Worm (Caenorhabditis elegans) whole organism, young adult: ENCODE results near the gene R06B9.5.

Source experiments
- B0019.2 ChIP-seq: fragments of 200-800 bp; sonication (Bioruptor generic); conservative IDR thresholded peaks from 2 replicates; pipeline ENCODE4 v1.3.6; 2022; ENCODE audit warnings: missing genetic modification reagents, missing genetic modification characterization, missing compliant biosample characterization
- B0261.1 ChIP-seq: sonication (generic microtip); optimal IDR thresholded peaks from 2 replicates; lab custom pipeline; 2016; ENCODE audit warnings: mild to moderate bottlenecking, missing genetic modification characterization, moderate library complexity, missing compliant biosample characterization
- B0336.3 ChIP-seq: fragments of 200-800 bp; sonication (Bioruptor generic); IDR thresholded peaks from 2 replicates; pipeline ENCODE4 v1.3.6; 2022; ENCODE audit warnings: missing genetic modification characterization, missing compliant biosample characterization
- F22D6.2 ChIP-seq: sonication (generic microtip); optimal IDR thresholded peaks from 2 replicates; lab custom pipeline; 2016; ENCODE audit warnings: mild to moderate bottlenecking, missing genetic modification characterization, missing compliant biosample characterization
- F52B5.7 ChIP-seq: sonication (generic microtip); optimal IDR thresholded peaks from 2 replicates; lab custom pipeline; 2016; ENCODE audit warnings: mild to moderate bottlenecking, missing genetic modification characterization, missing compliant biosample characterization
- F57C9.4 ChIP-seq: sonication (generic microtip); optimal IDR thresholded peaks from 2 replicates; lab custom pipeline; 2017; ENCODE audit warnings: mild to moderate bottlenecking, missing genetic modification characterization, missing compliant biosample characterization
- K11D2.4 ChIP-seq: fragments of 200-800 bp; sonication (Bioruptor generic); IDR thresholded peaks from 2 replicates; pipeline ENCODE4 v1.3.6; 2022; ENCODE audit warnings: missing genetic modification reagents, missing genetic modification characterization, missing compliant biosample characterization
- T26A5.8 ChIP-seq: sonication (generic microtip); optimal IDR thresholded peaks from 2 replicates; lab custom pipeline; 2016; ENCODE audit warnings: missing genetic modification characterization, missing compliant biosample characterization
- Y67H2A.10 ChIP-seq: fragments of 200-800 bp; sonication (Bioruptor generic); conservative IDR thresholded peaks from 2 replicates; pipeline ENCODE4 v1.3.6; 2022; ENCODE audit warnings: missing genetic modification reagents, missing genetic modification characterization, missing compliant biosample characterization
- ZK185.1 ChIP-seq: sonication (generic microtip); optimal IDR thresholded peaks from 2 replicates; lab custom pipeline; 2016; ENCODE audit warnings: mild to moderate bottlenecking, missing genetic modification characterization, missing compliant biosample characterization; ENCODE audit not compliant: poor library complexity, severe bottlenecking
- ama-1 ChIP-seq, 3 experiments: fragments of 150-350 bp in 1 of 3; sonication (generic microtip) in 2 of 3; optimal IDR thresholded peaks; 2 replicates each; lab custom pipeline; 2014 to 2018; ENCODE audit warnings: missing biosample characterization in 2 of 3, missing genetic modification characterization in 2 of 3, missing genetic modification reagents in 2 of 3
- attf-3 ChIP-seq: fragments of 200-800 bp; sonication (Bioruptor generic); conservative IDR thresholded peaks from 2 replicates; pipeline ENCODE4 v1.3.6; 2022; ENCODE audit warnings: missing genetic modification reagents, missing genetic modification characterization, missing compliant biosample characterization
- attf-5 ChIP-seq: fragments of 200-800 bp; sonication (Bioruptor generic); optimal IDR thresholded peaks from 2 replicates; lab custom pipeline; 2018; ENCODE audit warnings: mild to moderate bottlenecking, missing genetic modification characterization, missing compliant biosample characterization
- ccch-3 ChIP-seq: fragments of 200-800 bp; sonication (Bioruptor generic); optimal IDR thresholded peaks from 2 replicates; lab custom pipeline; 2018; ENCODE audit warnings: mild to moderate bottlenecking, missing genetic modification characterization, missing compliant biosample characterization
- ceh-100 ChIP-seq: fragments of 200-800 bp; sonication (Bioruptor generic); IDR thresholded peaks from 2 replicates; pipeline ENCODE4 v1.3.6; 2022; ENCODE audit warnings: missing genetic modification reagents, missing genetic modification characterization, missing compliant biosample characterization
- ceh-27 ChIP-seq: fragments of 200-800 bp; sonication (Bioruptor generic); optimal IDR thresholded peaks from 2 replicates; lab custom pipeline; 2018; ENCODE audit warnings: mild to moderate bottlenecking, missing genetic modification characterization, moderate library complexity, missing compliant biosample characterization
- ceh-58 ChIP-seq: fragments of 200-800 bp; sonication (Bioruptor generic); IDR thresholded peaks from 2 replicates; pipeline ENCODE4 v1.3.6; 2022; ENCODE audit warnings: missing genetic modification characterization, missing compliant biosample characterization
- chd-7 ChIP-seq: sonication (generic microtip); optimal IDR thresholded peaks from 2 replicates; lab custom pipeline; 2016; ENCODE audit warnings: mild to moderate bottlenecking, missing genetic modification characterization, moderate library complexity, missing compliant biosample characterization
- dox-1 ChIP-seq: fragments of 200-800 bp; sonication (Bioruptor generic); IDR thresholded peaks from 2 replicates; pipeline ENCODE4 v1.3.6; 2022; ENCODE audit warnings: missing genetic modification reagents, missing genetic modification characterization, missing compliant biosample characterization
- fkh-3 ChIP-seq: sonication (generic microtip); optimal IDR thresholded peaks from 2 replicates; lab custom pipeline; 2016; ENCODE audit warnings: mild to moderate bottlenecking, missing genetic modification characterization, missing compliant biosample characterization
- hmg-20 ChIP-seq: fragments of 200-800 bp; sonication (Bioruptor generic); IDR thresholded peaks from 2 replicates; pipeline ENCODE4 v1.3.6; 2022; ENCODE audit warnings: missing genetic modification reagents, missing genetic modification characterization, missing compliant biosample characterization
- let-526 ChIP-seq: fragments of 200-800 bp; sonication (Bioruptor generic); IDR thresholded peaks from 2 replicates; pipeline ENCODE4 v1.3.6; 2022; ENCODE audit warnings: missing genetic modification reagents, missing genetic modification characterization, missing compliant biosample characterization
- let-607 ChIP-seq, 2 experiments: fragments of 200-800 bp in 1 of 2; sonication (Bioruptor generic) in 1 of 2; sonication (generic microtip) in 1 of 2; optimal IDR thresholded peaks; 2 replicates each; lab custom pipeline; 2016 to 2018; ENCODE audit warnings: mild to moderate bottlenecking in 2 of 2, missing compliant biosample characterization in 2 of 2, missing genetic modification characterization in 2 of 2, moderate library complexity in 2 of 2, missing genotype in 1 of 2
- lin-35 ChIP-seq, 3 experiments: fragments of 150-350 bp in 2 of 3; sonication (generic microtip) in 1 of 3; optimal IDR thresholded peaks; 2 replicates each; lab custom pipeline; 2014 to 2018; ENCODE audit warnings: missing biosample characterization in 3 of 3, missing genetic modification characterization in 3 of 3, missing genetic modification reagents in 3 of 3
- lin-40 ChIP-seq: sonication (generic microtip); optimal IDR thresholded peaks from 2 replicates; lab custom pipeline; 2016; ENCODE audit warnings: missing genetic modification characterization, mild to moderate bottlenecking, missing compliant biosample characterization, missing genotype, missing genetic modification reagents
- lir-1 ChIP-seq: fragments of 200-800 bp; sonication (Bioruptor generic); conservative IDR thresholded peaks from 2 replicates; pipeline ENCODE4 v1.3.6; 2022; ENCODE audit warnings: missing genetic modification reagents, missing genetic modification characterization, missing compliant biosample characterization
- madf-10 ChIP-seq: sonication (generic microtip); optimal IDR thresholded peaks from 2 replicates; lab custom pipeline; 2016; ENCODE audit warnings: mild to moderate bottlenecking, missing genetic modification characterization, missing compliant biosample characterization
- madf-6 ChIP-seq: fragments of 200-800 bp; sonication (Bioruptor generic); IDR thresholded peaks from 2 replicates; pipeline ENCODE4 v1.3.6; 2022; ENCODE audit warnings: missing genetic modification reagents, missing genetic modification characterization, missing compliant biosample characterization
- madf-8 ChIP-seq: fragments of 200-800 bp; sonication (Bioruptor generic); conservative IDR thresholded peaks from 2 replicates; pipeline ENCODE4 v1.3.6; 2022; ENCODE audit warnings: missing genetic modification reagents, missing genetic modification characterization, missing compliant biosample characterization
- mel-28 ChIP-seq: sonication (generic microtip); optimal IDR thresholded peaks from 2 replicates; lab custom pipeline; 2016; ENCODE audit warnings: borderline replicate concordance, mild to moderate bottlenecking, missing genetic modification characterization, missing compliant biosample characterization
- nfya-2 ChIP-seq: fragments of 200-800 bp; sonication (Bioruptor generic); IDR thresholded peaks from 2 replicates; pipeline ENCODE4 v1.3.6; 2022; ENCODE audit warnings: missing genetic modification reagents, missing genetic modification characterization, missing compliant biosample characterization
- nfyb-1 ChIP-seq: fragments of 200-800 bp; sonication (Bioruptor generic); IDR thresholded peaks from 2 replicates; pipeline ENCODE4 v1.3.6; 2022; ENCODE audit warnings: missing genetic modification reagents, missing genetic modification characterization, missing compliant biosample characterization
- nhr-27 ChIP-seq: fragments of 200-800 bp; sonication (Bioruptor generic); optimal IDR thresholded peaks from 2 replicates; lab custom pipeline; 2018; ENCODE audit warnings: mild to moderate bottlenecking, missing genetic modification characterization, moderate library complexity, missing compliant biosample characterization
- nhr-80 ChIP-seq: sonication (generic microtip); optimal IDR thresholded peaks from 2 replicates; lab custom pipeline; 2016; ENCODE audit warnings: missing genetic modification characterization, missing compliant biosample characterization
- sdz-38 ChIP-seq: sonication (generic microtip); optimal IDR thresholded peaks from 2 replicates; lab custom pipeline; 2016; ENCODE audit warnings: missing genotype, missing genetic modification characterization, missing compliant biosample characterization
- snpc-3.4 ChIP-seq: sonication (generic microtip); optimal IDR thresholded peaks from 2 replicates; lab custom pipeline; 2017; ENCODE audit warnings: missing genetic modification characterization, mild to moderate bottlenecking, missing compliant biosample characterization, antibody characterized with exemption, moderate library complexity, missing genotype, missing genetic modification reagents
- snpc-4 ChIP-seq, 5 experiments: fragments of 150-350 bp in 1 of 5; sonication (generic microtip) in 4 of 5; optimal IDR thresholded peaks; 2 replicates each; lab custom pipeline; 2014 to 2018; ENCODE audit warnings: missing genetic modification characterization in 5 of 5, missing biosample characterization in 3 of 5, antibody characterized with exemption in 2 of 5, mild to moderate bottlenecking in 2 of 5, missing compliant biosample characterization in 2 of 5, missing genotype in 2 of 5, moderate library complexity in 2 of 5, missing genetic modification reagents in 1 of 5
- zfh-2 ChIP-seq: fragments of 200-800 bp; sonication (Bioruptor generic); conservative IDR thresholded peaks from 2 replicates; pipeline ENCODE4 v1.3.6; 2022; ENCODE audit warnings: missing genetic modification reagents, missing genetic modification characterization, missing compliant biosample characterization
- ztf-18 ChIP-seq: sonication (generic microtip); optimal IDR thresholded peaks from 2 replicates; lab custom pipeline; 2016; ENCODE audit warnings: missing genotype, mild to moderate bottlenecking, missing genetic modification characterization, missing compliant biosample characterization
- ztf-28 ChIP-seq: fragments of 200-800 bp; sonication (Bioruptor generic); IDR thresholded peaks from 2 replicates; pipeline ENCODE4 v1.3.6; 2022; ENCODE audit warnings: missing genetic modification reagents, missing genetic modification characterization, missing compliant biosample characterization
- ztf-3 ChIP-seq: fragments of 200-800 bp; sonication (Bioruptor generic); optimal IDR thresholded peaks from 2 replicates; lab custom pipeline; 2018; ENCODE audit warnings: mild to moderate bottlenecking, missing genetic modification characterization, missing compliant biosample characterization

Gene R06B9.5

DNA sequence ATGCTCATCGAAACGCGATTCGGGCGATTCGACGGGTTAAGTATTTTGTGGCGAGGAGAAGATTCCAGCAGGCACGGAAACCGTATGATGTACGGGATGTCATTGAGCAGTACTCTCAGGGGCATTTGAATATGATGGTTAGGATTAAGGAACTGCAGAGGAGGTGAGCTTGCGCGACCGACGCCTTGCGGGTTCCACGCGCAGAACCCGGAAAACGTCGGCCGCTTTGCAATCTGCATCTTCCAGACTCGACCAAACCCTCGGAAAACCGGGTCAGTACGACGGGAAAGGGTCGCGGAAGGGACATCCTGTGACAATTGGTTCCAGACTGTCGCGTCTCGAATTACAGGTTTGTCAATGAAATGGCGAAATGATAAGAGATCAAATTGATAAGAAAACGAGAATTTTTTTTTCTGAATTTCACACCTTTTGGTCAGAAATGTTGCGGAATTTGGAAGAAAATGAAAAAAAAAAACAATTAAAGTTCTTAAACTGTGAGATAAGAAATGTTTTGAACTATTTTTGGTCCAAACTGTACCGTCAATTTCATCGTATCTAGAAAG lies 24.5 kb upstream of the R06B9.5 start:
- TF ChIP-seq chd-7 (no peak), let-607 (tag; optimal IDR thresholded peaks at IDR 0.05; lab: Kevin White, UChicago) (no peak), lin-40 (no peak), B0261.1 (tag; lab: Kevin White, UChicago) (no peak), F57C9.4 (tag; lab: Kevin White, UChicago) (no peak), B0336.3 (GFP tag; lab: Robert Waterston, UW) (no peak), ceh-58 (GFP tag; lab: Robert Waterston, UW) (no peak), F52B5.7 (no peak), attf-5 (GFP tag; lab: Kevin White, UChicago) (no peak), zfh-2 (GFP tag; lab: Robert Waterston, UW) (peak; percentile 62; the same call in 1 of the 2 replicates), snpc-4 (GFP tag; optimal IDR thresholded peaks at IDR 0.05; lab: Kevin White, UChicago) (no peak), snpc-4 (tag; optimal IDR thresholded peaks at IDR 0.05; lab: Kevin White, UChicago) (peak in 3 of 4 experiments; percentile 40 to 50 (median 46)), dox-1 (GFP tag; lab: Robert Waterston, UW) (0 out of 2 replicates have a peak, but pooled peaks have one; percentile 5), let-526 (no peak), ZK185.1 (no peak), attf-3 (GFP tag; lab: Robert Waterston, UW) (no peak), hmg-20 (GFP tag; lab: Robert Waterston, UW) (no peak), ztf-28 (GFP tag; lab: Robert Waterston, UW) (no peak), ztf-18 (tag; lab: Kevin White, UChicago) (no peak), B0019.2 (GFP tag; lab: Robert Waterston, UW) (no peak), F22D6.2 (tag; lab: Kevin White, UChicago) (no peak), ccch-3 (GFP tag; lab: Kevin White, UChicago) (no peak), nhr-80 (tag; lab: Kevin White, UChicago) (peak; percentile 61), sdz-38 (tag; lab: Kevin White, UChicago) (no peak), T26A5.8 (tag; lab: Kevin White, UChicago) (no peak), ama-1 (optimal IDR thresholded peaks at IDR 0.05; lab: Kevin White, UChicago) (no peak), ama-1 (GFP tag; optimal IDR thresholded peaks at IDR 0.05; lab: Kevin White, UChicago) (no peak), nhr-27 (no peak), Y67H2A.10 (GFP tag; lab: Robert Waterston, UW) (no peak), mel-28 (tag; lab: Kevin White, UChicago) (no peak), nfya-2 (no peak), madf-8 (GFP tag; lab: Robert Waterston, UW) (no peak)

DNA sequence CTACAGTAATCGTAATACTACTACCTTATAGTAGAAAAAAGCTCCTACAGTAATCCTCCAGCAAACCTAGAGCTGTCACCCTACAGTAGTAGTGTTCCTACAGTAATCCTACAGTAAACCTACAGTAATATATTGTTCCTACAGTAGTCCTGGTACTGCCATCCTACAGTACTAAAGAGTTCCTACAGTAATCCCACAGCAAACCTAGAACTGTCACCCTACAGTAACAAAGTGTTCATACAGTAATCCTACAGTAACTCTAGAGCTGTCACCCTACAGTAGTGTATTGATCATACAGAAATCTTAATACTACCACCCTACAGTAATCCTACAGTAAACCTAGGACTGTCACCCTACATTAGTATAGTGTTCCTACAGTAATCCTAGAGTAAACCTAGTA lies 22.9 kb upstream of the R06B9.5 start:
- no peak for TF ChIP-seq snpc-3.4 (tag; lab: Kevin White, UChicago)
- TF ChIP-seq ceh-100 (GFP tag; lab: Robert Waterston, UW), result no peak
- no peak for TF ChIP-seq ztf-3
- TF ChIP-seq nhr-80 (tag; lab: Kevin White, UChicago), result no peak
- no peak for TF ChIP-seq K11D2.4 (GFP tag; lab: Robert Waterston, UW)
- TF ChIP-seq fkh-3, result no peak
- TF ChIP-seq lir-1 (GFP tag; lab: Robert Waterston, UW), result no peak
- no peak for TF ChIP-seq ceh-27 (GFP tag; lab: Kevin White, UChicago)
- no peak for TF ChIP-seq nfyb-1 (GFP tag; lab: Robert Waterston, UW)
- TF ChIP-seq madf-10 (tag; lab: Kevin White, UChicago), result no peak
- no peak for TF ChIP-seq lin-35 (GFP tag; optimal IDR thresholded peaks at IDR 0.05; lab: Kevin White, UChicago)
- TF ChIP-seq madf-6 (GFP tag; lab: Robert Waterston, UW), result no peak
- no peak for TF ChIP-seq ztf-28 (GFP tag; lab: Robert Waterston, UW)
